Fruit fly (Drosophila melanogaster): Measurements from ENCODE around the gene Tango10.

Tango10 gene

dm6 chrX:11700765-11701164 is 19.3 kb upstream of the Tango10 start:
- TF ChIP-seq Dfd (GFP tag; optimal IDR thresholded peaks at IDR 0.05) (peak; percentile 85), tai (GFP tag; optimal IDR thresholded peaks at IDR 0.05) (no peak)

dm6 chrX:11704929-11705612 is 15.0 kb upstream of the Tango10 start, which contains the start of gene CG2444:
CG2444 (minus strand) TSS chrX:11705300.
- peak; percentile 7 for TF ChIP-seq sage (GFP tag; optimal IDR thresholded peaks at IDR 0.05)
- peak; percentile 52 for TF ChIP-seq Sp1 (GFP tag; optimal IDR thresholded peaks at IDR 0.05)
- TF ChIP-seq lola (GFP tag; optimal IDR thresholded peaks at IDR 0.05), result no peak
- no peak for TF ChIP-seq psq (GFP tag; optimal IDR thresholded peaks at IDR 0.05)
- TF ChIP-seq fru (GFP tag; optimal IDR thresholded peaks at IDR 0.05), result no peak
- no peak for TF ChIP-seq Dif (GFP tag; optimal IDR thresholded peaks at IDR 0.05; ENCODE audit: partially characterized antibody)
- no peak for TF ChIP-seq h (GFP tag; optimal IDR thresholded peaks at IDR 0.05)
- TF ChIP-seq CG32264 (GFP tag; optimal IDR thresholded peaks at IDR 0.05), result no peak
- no peak for TF ChIP-seq Dfd (GFP tag; optimal IDR thresholded peaks at IDR 0.05)
- peak; percentile 33 for TF ChIP-seq Rel (GFP tag; optimal IDR thresholded peaks at IDR 0.05)
- peak; percentile 48 for TF ChIP-seq Rel (tag; optimal IDR thresholded peaks at IDR 0.05)

dm6 chrX:11709799-11710720 is 10.0 kb upstream of the Tango10 start, which contains the start of gene FucT6:
FucT6 (minus strand) TSS chrX:11709951.
- no peak for TF ChIP-seq CG9705 (GFP tag; optimal IDR thresholded peaks at IDR 0.05)
- TF ChIP-seq Hr83 (GFP tag; optimal IDR thresholded peaks at IDR 0.05; ENCODE audit: poor library complexity, severe bottlenecking), result no peak
- TF ChIP-seq CG32264 (GFP tag; optimal IDR thresholded peaks at IDR 0.05), result no peak
- no peak for TF ChIP-seq sv (GFP tag; optimal IDR thresholded peaks at IDR 0.05)
- no peak for TF ChIP-seq CrebA (GFP tag; optimal IDR thresholded peaks at IDR 0.05; ENCODE audit: borderline replicate concordance)
- TF ChIP-seq psq (GFP tag; optimal IDR thresholded peaks at IDR 0.05), result peak; percentile 4
- no peak for TF ChIP-seq dl (GFP tag; optimal IDR thresholded peaks at IDR 0.05; ENCODE audit: insufficient read depth in 1 of 2, partially characterized antibody in 2 of 2)
- no peak for TF ChIP-seq brk (GFP tag; optimal IDR thresholded peaks at IDR 0.05)
- TF ChIP-seq jim (GFP tag; optimal IDR thresholded peaks at IDR 0.05), result peak; percentile 39
- peak; percentile 17 for TF ChIP-seq Sp1 (GFP tag; optimal IDR thresholded peaks at IDR 0.05)
- peak; percentile 24 for TF ChIP-seq h (GFP tag; optimal IDR thresholded peaks at IDR 0.05)
- TF ChIP-seq Rel (GFP tag; optimal IDR thresholded peaks at IDR 0.05), result no peak
- TF ChIP-seq Rel (tag; optimal IDR thresholded peaks at IDR 0.05), result peak; percentile 98
- peak; percentile 14 for TF ChIP-seq rgr (GFP tag; optimal IDR thresholded peaks at IDR 0.05)
- TF ChIP-seq pan (optimal IDR thresholded peaks at IDR 0.05), result no peak
- TF ChIP-seq Jra (GFP tag; optimal IDR thresholded peaks at IDR 0.05), result peak; percentile 39
- no peak for TF ChIP-seq dmrt93B (GFP tag; optimal IDR thresholded peaks at IDR 0.05)
- TF ChIP-seq foxo (GFP tag; optimal IDR thresholded peaks at IDR 0.05), result peak in 1 of 2 experiments; percentile 4

- peak; percentile 86 to 91 for TF ChIP-seq dl (GFP tag; optimal IDR thresholded peaks at IDR 0.05; ENCODE audit: insufficient read depth in 1 of 2, partially characterized antibody in 2 of 2)
- TF ChIP-seq Rel (GFP tag; optimal IDR thresholded peaks at IDR 0.05), result peak; percentile 12
- TF ChIP-seq Rel (tag; optimal IDR thresholded peaks at IDR 0.05), result peak; percentile 59
- TF ChIP-seq foxo (GFP tag; optimal IDR thresholded peaks at IDR 0.05), result no peak
- TF ChIP-seq jim (GFP tag; optimal IDR thresholded peaks at IDR 0.05), result no peak
- peak; percentile 29 for TF ChIP-seq OdsH (GFP tag; optimal IDR thresholded peaks at IDR 0.05)
- peak; percentile 15 for TF ChIP-seq Sp1 (GFP tag; optimal IDR thresholded peaks at IDR 0.05)
- TF ChIP-seq lola (GFP tag; optimal IDR thresholded peaks at IDR 0.05), result no peak
- peak; percentile 81 for TF ChIP-seq N (GFP tag; optimal IDR thresholded peaks at IDR 0.05)
- TF ChIP-seq Dfd (GFP tag; optimal IDR thresholded peaks at IDR 0.05), result no peak
- peak; percentile 91 for TF ChIP-seq psq (GFP tag; optimal IDR thresholded peaks at IDR 0.05)
- TF ChIP-seq Hr83 (GFP tag; optimal IDR thresholded peaks at IDR 0.05; ENCODE audit: poor library complexity, severe bottlenecking), result peak; percentile 47
- no peak for TF ChIP-seq fru (GFP tag; optimal IDR thresholded peaks at IDR 0.05)
- TF ChIP-seq CG32264 (GFP tag; optimal IDR thresholded peaks at IDR 0.05), result no peak
- peak; percentile 26 for TF ChIP-seq rgr (GFP tag; optimal IDR thresholded peaks at IDR 0.05)
- peak; percentile 48 for TF ChIP-seq Hr78 (GFP tag; optimal IDR thresholded peaks at IDR 0.05)
- TF ChIP-seq Dif (GFP tag; optimal IDR thresholded peaks at IDR 0.05; ENCODE audit: partially characterized antibody), result peak; percentile 91
- TF ChIP-seq dmrt93B (GFP tag; optimal IDR thresholded peaks at IDR 0.05), result no peak
- TF ChIP-seq pan (optimal IDR thresholded peaks at IDR 0.05), result no peak
- peak; percentile 38 for TF ChIP-seq h (GFP tag; optimal IDR thresholded peaks at IDR 0.05)
- peak; percentile 25 for TF ChIP-seq Abd-B (GFP tag; optimal IDR thresholded peaks at IDR 0.05)
Observed at dm6 chrX:11713808-11714528, 6.1 kb upstream of the Tango10 start.

All from whole organism, wandering third instar larva.